Worm (Caenorhabditis elegans): ENCODE data around the gene sulp-7.

The sulp-7 gene

ce11 chrX:11061904-11062303, 18.6 kb upstream of the sulp-7 start, which contains the start of gene lpr-5:
TSS of gene lpr-5 (plus strand) at chrX:11062123.
- TF ChIP-seq ref-1 (GFP tag; conservative IDR thresholded peaks at IDR 0.05) (no peak), ztf-29 (GFP tag; IDR thresholded peaks at IDR 0.05) (no peak), flt-1 (GFP tag; IDR thresholded peaks at IDR 0.05) (no peak)

ce11 chrX:11064799-11065198, 15.7 kb upstream of the sulp-7 start, which contains the start of gene lpr-4:
TSS of gene lpr-4 (plus strand) at chrX:11065126.
- TF ChIP-seq med-1 (GFP tag; optimal IDR thresholded peaks at IDR 0.05; ENCODE audit: insufficient read depth) (no peak), T22C8.4 (GFP tag; IDR thresholded peaks at IDR 0.05) (no peak), flt-1 (GFP tag; IDR thresholded peaks at IDR 0.05) (no peak), ztf-29 (GFP tag; IDR thresholded peaks at IDR 0.05) (no peak), cog-1 (tag; optimal IDR thresholded peaks at IDR 0.05) (no peak), ztf-23 (GFP tag; IDR thresholded peaks at IDR 0.05) (no peak), tab-1 (GFP tag; IDR thresholded peaks at IDR 0.05) (no peak), klf-2 (GFP tag; conservative IDR thresholded peaks at IDR 0.05) (no peak), ref-1 (GFP tag; conservative IDR thresholded peaks at IDR 0.05) (no peak)

- TF ChIP-seq ztf-29 (GFP tag; IDR thresholded peaks at IDR 0.05) (no peak), klf-2 (GFP tag; conservative IDR thresholded peaks at IDR 0.05) (no peak), med-1 (GFP tag; optimal IDR thresholded peaks at IDR 0.05; ENCODE audit: insufficient read depth) (no peak)
These were observed 13.2 kb upstream of the sulp-7 start for ce11 chrX:11067256-11067655.

- TF ChIP-seq ref-1 (GFP tag; conservative IDR thresholded peaks at IDR 0.05) (no peak), ztf-23 (GFP tag; IDR thresholded peaks at IDR 0.05) (no peak), klf-2 (GFP tag; conservative IDR thresholded peaks at IDR 0.05) (no peak), med-1 (GFP tag; optimal IDR thresholded peaks at IDR 0.05; ENCODE audit: insufficient read depth) (no peak), tab-1 (GFP tag; IDR thresholded peaks at IDR 0.05) (no peak), cog-1 (tag; optimal IDR thresholded peaks at IDR 0.05) (no peak), ztf-29 (GFP tag; IDR thresholded peaks at IDR 0.05) (no peak), T22C8.4 (GFP tag; IDR thresholded peaks at IDR 0.05) (no peak), flt-1 (GFP tag; IDR thresholded peaks at IDR 0.05) (no peak)
These were observed 12.1 kb upstream of the sulp-7 start, which contains the start of gene apt-9 for ce11 chrX:11068334-11068733. TSS of gene apt-9 (plus strand) at chrX:11068527.

DNA sequence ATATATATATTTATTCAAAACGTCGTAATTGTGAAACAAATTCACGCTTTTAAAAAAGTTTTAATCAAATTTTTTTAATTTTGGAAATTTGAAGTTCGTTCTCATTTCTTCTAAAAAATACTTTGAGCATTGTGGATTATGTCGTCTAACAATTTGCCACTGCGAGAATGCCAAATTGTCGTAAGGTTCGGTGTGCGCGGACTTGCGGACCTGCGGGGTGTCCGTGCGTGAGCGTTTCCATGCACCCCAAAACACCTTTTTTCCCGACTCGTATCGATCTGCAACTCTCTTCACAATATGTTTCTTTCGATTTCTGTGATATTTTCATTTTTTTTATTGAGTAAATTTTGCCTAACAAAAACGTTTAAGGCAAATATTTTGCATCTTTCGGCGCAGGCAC, 7.8 kb upstream of the sulp-7 start:
- TF ChIP-seq med-1 (GFP tag; optimal IDR thresholded peaks at IDR 0.05; ENCODE audit: insufficient read depth) (no peak), ztf-23 (GFP tag; IDR thresholded peaks at IDR 0.05) (0 out of 2 replicates have a peak, but pooled peaks have one; percentile 51)

DNA sequence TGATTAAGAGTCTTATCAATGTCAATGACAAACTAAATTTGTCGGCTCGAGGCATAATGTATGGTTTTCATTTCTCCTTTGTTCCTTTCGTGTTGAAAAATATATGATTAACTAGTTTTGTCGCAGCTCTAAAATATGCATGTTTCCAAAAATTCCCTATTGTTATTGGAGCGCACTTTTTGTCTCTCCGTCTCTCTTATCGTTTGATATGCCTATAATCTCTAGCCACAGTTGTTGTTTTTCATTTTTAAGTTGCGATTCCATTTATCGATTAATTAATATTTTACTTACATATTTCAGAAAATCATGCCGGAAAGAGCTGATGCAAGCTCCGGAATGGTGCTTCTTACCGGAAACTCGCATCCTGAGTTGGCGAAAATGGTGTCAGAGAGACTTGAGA, 7.1 kb upstream of the sulp-7 start, which contains the start of gene W04G3.5:
Gene W04G3.5, plus strand, starts transcription at position 301 of the 400 bp plus-strand sequence.
- TF ChIP-seq ztf-29 (GFP tag; IDR thresholded peaks at IDR 0.05) (no peak), cog-1 (tag; optimal IDR thresholded peaks at IDR 0.05) (no peak), T22C8.4 (GFP tag; IDR thresholded peaks at IDR 0.05) (no peak), med-1 (GFP tag; optimal IDR thresholded peaks at IDR 0.05; ENCODE audit: insufficient read depth) (no peak), ref-1 (GFP tag; conservative IDR thresholded peaks at IDR 0.05) (no peak), klf-2 (GFP tag; conservative IDR thresholded peaks at IDR 0.05) (no peak), tab-1 (GFP tag; IDR thresholded peaks at IDR 0.05) (no peak), ztf-23 (GFP tag; IDR thresholded peaks at IDR 0.05) (no peak), flt-1 (GFP tag; IDR thresholded peaks at IDR 0.05) (no peak)

ce11 chrX:11076491-11076890, 4.0 kb upstream of the sulp-7 start, which contains the start of gene W04G3.12:
TSS of gene W04G3.12 (minus strand) at chrX:11076801.
- TF ChIP-seq T22C8.4 (GFP tag; IDR thresholded peaks at IDR 0.05) (no peak), med-1 (GFP tag; optimal IDR thresholded peaks at IDR 0.05; ENCODE audit: insufficient read depth) (no peak), ztf-29 (GFP tag; IDR thresholded peaks at IDR 0.05) (no peak), tab-1 (GFP tag; IDR thresholded peaks at IDR 0.05) (no peak), ztf-23 (GFP tag; IDR thresholded peaks at IDR 0.05) (no peak)

DNA sequence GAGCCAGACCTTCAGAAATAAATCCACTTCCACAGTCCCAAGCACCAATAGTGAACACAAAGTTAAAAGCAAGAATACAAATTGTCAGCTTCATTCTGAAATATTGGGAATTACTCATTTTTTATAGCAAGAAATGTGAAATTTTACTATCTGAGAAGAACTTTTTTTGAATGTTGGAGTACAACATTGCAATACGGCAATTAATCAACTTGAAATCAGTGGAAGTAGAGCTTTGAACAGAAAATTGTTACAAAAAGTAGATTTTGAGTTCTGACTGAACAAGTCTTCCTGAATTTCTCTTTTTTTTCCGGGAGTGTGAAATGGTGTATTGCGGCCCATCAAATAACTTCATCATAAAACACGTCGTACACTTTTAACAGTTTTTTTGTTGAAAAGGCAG, 2.3 kb upstream of the sulp-7 start, which contains the start of gene W04G3.10:
Gene W04G3.10, minus strand, starts transcription at position 101 of the 400 bp plus-strand sequence.
- no peak for TF ChIP-seq klf-2 (GFP tag; conservative IDR thresholded peaks at IDR 0.05)

DNA sequence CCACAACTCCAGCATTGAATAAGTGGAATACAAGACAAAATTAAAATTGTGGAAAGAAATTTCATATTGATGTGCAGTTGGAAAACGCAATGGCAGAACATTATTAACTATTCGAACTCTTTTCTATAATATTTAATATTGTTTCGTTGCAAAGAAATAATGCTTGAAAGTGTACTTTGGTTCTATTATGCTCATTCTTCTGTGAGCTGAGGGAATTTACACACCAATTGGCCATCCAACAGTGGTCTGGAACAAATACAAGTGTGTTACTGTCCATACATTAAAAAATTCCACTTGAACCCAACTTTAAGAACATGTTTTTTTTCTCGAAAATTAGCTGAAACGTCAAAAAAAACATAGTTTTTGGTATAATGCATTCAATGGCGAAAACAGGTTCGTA, 811 bp upstream of the sulp-7 start, which contains the start of gene W04G3.13:
Gene W04G3.13, minus strand, starts transcription at position 101 of the 400 bp plus-strand sequence.
- no peak for TF ChIP-seq ref-1 (GFP tag; conservative IDR thresholded peaks at IDR 0.05)
- no peak for TF ChIP-seq ztf-29 (GFP tag; IDR thresholded peaks at IDR 0.05)
- TF ChIP-seq T22C8.4 (GFP tag; IDR thresholded peaks at IDR 0.05): no peak
- no peak for TF ChIP-seq flt-1 (GFP tag; IDR thresholded peaks at IDR 0.05)
- no peak for TF ChIP-seq tab-1 (GFP tag; IDR thresholded peaks at IDR 0.05)
- no peak for TF ChIP-seq cog-1 (tag; optimal IDR thresholded peaks at IDR 0.05)
- no peak for TF ChIP-seq ztf-23 (GFP tag; IDR thresholded peaks at IDR 0.05)
- no peak for TF ChIP-seq med-1 (GFP tag; optimal IDR thresholded peaks at IDR 0.05; ENCODE audit: insufficient read depth)
- no peak for TF ChIP-seq klf-2 (GFP tag; conservative IDR thresholded peaks at IDR 0.05)

ce11 chrX:11085162-11085561, 4.7 kb downstream of the sulp-7 start, which contains the start of gene W04G3.7:
TSS of gene W04G3.7 (minus strand) at chrX:11085262.
- TF ChIP-seq cog-1 (tag; optimal IDR thresholded peaks at IDR 0.05): no peak
- TF ChIP-seq flt-1 (GFP tag; IDR thresholded peaks at IDR 0.05): no peak
- TF ChIP-seq T22C8.4 (GFP tag; IDR thresholded peaks at IDR 0.05): no peak
- TF ChIP-seq med-1 (GFP tag; optimal IDR thresholded peaks at IDR 0.05; ENCODE audit: insufficient read depth): no peak
- TF ChIP-seq ref-1 (GFP tag; conservative IDR thresholded peaks at IDR 0.05): no peak
- no peak for TF ChIP-seq ztf-23 (GFP tag; IDR thresholded peaks at IDR 0.05)
- no peak for TF ChIP-seq ztf-29 (GFP tag; IDR thresholded peaks at IDR 0.05)
- no peak for TF ChIP-seq tab-1 (GFP tag; IDR thresholded peaks at IDR 0.05)
- no peak for TF ChIP-seq klf-2 (GFP tag; conservative IDR thresholded peaks at IDR 0.05)

DNA sequence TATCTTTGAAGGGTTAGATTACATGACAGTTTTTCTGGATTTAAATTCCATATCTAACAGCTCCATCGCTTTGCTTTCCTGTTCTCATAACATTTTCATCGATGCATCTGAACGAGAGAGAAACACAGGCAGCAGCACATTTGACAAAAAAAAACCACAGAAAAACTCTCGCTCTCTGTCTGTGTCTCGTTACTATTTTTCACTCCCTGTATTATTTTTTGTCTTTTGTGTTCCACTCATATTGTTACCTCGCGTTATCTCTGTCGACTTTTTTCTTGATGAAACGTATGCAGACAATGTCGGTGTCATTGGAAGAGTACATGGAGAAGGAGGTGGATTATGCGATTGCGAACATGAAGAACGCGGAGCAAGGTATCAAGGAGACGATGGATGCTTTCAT, 8.5 kb downstream of the sulp-7 start, which contains the start of gene W04G3.11:
Gene W04G3.11, plus strand, starts transcription at position 244 of the 400 bp plus-strand sequence.
- no peak for TF ChIP-seq T22C8.4 (GFP tag; IDR thresholded peaks at IDR 0.05)
- no peak for TF ChIP-seq med-1 (GFP tag; optimal IDR thresholded peaks at IDR 0.05; ENCODE audit: insufficient read depth)
- no peak for TF ChIP-seq ref-1 (GFP tag; conservative IDR thresholded peaks at IDR 0.05)
- no peak for TF ChIP-seq tab-1 (GFP tag; IDR thresholded peaks at IDR 0.05)
- TF ChIP-seq flt-1 (GFP tag; IDR thresholded peaks at IDR 0.05): no peak
- no peak for TF ChIP-seq ztf-29 (GFP tag; IDR thresholded peaks at IDR 0.05)
- TF ChIP-seq klf-2 (GFP tag; conservative IDR thresholded peaks at IDR 0.05): no peak
- no peak for TF ChIP-seq cog-1 (tag; optimal IDR thresholded peaks at IDR 0.05)
- no peak for TF ChIP-seq ztf-23 (GFP tag; IDR thresholded peaks at IDR 0.05)
